Worm (Caenorhabditis elegans) whole organism, L2 larva: ENCODE results near the gene F16B12.4.

Experiments used
- C34F6.9 ChIP-seq: fragments of 150-350 bp; optimal IDR thresholded peaks from 2 replicates; lab custom pipeline; 2014; ENCODE audit warnings: missing biosample characterization, missing genetic modification characterization
- R02D3.7 ChIP-seq: fragments of 150-350 bp; optimal IDR thresholded peaks from 2 replicates; lab custom pipeline; 2014; ENCODE audit warnings: missing biosample characterization, missing genetic modification characterization
- fos-1 ChIP-seq: fragments of 150-350 bp; optimal IDR thresholded peaks from 2 replicates; lab custom pipeline; 2014; ENCODE audit warnings: missing biosample characterization, missing genetic modification characterization
- lin-13 ChIP-seq: fragments of 150-350 bp; optimal IDR thresholded peaks from 2 replicates; lab custom pipeline; 2014; ENCODE audit warnings: missing biosample characterization, missing genetic modification reagents, missing genetic modification characterization
- lin-39 ChIP-seq: fragments of 150-350 bp; optimal IDR thresholded peaks from 2 replicates; lab custom pipeline; 2014; ENCODE audit warnings: missing biosample characterization, missing genetic modification reagents, missing genetic modification characterization
- mbf-1 ChIP-seq: sonication (generic microtip); optimal IDR thresholded peaks from 2 replicates; lab custom pipeline; 2017; ENCODE audit warnings: missing biosample characterization, missing genetic modification characterization
- nhr-10 ChIP-seq: sonication (generic microtip); optimal IDR thresholded peaks from 2 replicates; lab custom pipeline; 2017; ENCODE audit warnings: missing biosample characterization, missing genetic modification characterization
- nhr-11 ChIP-seq: fragments of 150-350 bp; optimal IDR thresholded peaks from 2 replicates; lab custom pipeline; 2014; ENCODE audit warnings: missing biosample characterization, missing genetic modification characterization
- sem-4 ChIP-seq: fragments of 150-350 bp; optimal IDR thresholded peaks from 2 replicates; lab custom pipeline; 2014; ENCODE audit warnings: missing biosample characterization, missing genetic modification reagents, missing genetic modification characterization
- snpc-4 ChIP-seq: fragments of 150-350 bp; optimal IDR thresholded peaks from 2 replicates; lab custom pipeline; 2014; ENCODE audit warnings: missing biosample characterization, missing genetic modification characterization
- unc-62 ChIP-seq: fragments of 150-350 bp; optimal IDR thresholded peaks from 2 replicates; lab custom pipeline; 2014; ENCODE audit warnings: missing biosample characterization, missing genetic modification reagents, missing genetic modification characterization
- zag-1 ChIP-seq: fragments of 150-350 bp; optimal IDR thresholded peaks from 2 replicates; lab custom pipeline; 2014; ENCODE audit warnings: missing biosample characterization, missing genetic modification characterization
- ztf-11 ChIP-seq: sonication (generic microtip); optimal IDR thresholded peaks from 2 replicates; lab custom pipeline; 2017; ENCODE audit warnings: missing biosample characterization, missing genetic modification characterization

DNA sequence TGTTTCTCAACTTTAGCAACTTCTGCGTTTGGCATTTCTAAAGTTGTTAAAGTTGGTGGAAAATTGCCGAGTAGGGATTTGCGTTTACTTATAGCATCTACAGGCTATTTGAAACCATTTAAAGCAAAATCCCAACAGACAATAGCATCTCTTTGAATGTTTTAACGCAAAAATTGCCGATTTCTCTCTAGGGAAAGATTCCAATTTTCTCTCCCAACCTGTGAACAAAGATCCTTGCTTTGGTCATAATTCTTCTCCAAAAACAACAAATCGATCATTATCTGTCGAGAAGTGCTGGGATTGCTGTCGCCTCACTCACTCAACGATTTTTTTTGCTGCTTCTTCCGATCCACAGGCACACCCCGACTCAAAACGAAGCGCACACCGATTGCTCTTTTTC lies 44.7 kb downstream of the F16B12.4 start:
- TF ChIP-seq nhr-10 = no peak
- no peak for TF ChIP-seq ztf-11 (tag; lab: Kevin White, UChicago)
- no peak for TF ChIP-seq lin-39 (tag; lab: Kevin White, UChicago)
- no peak for TF ChIP-seq R02D3.7 (tag; lab: Kevin White, UChicago)
- no peak for TF ChIP-seq fos-1 (tag; lab: Kevin White, UChicago)
- no peak for TF ChIP-seq nhr-11
- no peak for TF ChIP-seq snpc-4 (tag; lab: Kevin White, UChicago)
- TF ChIP-seq unc-62 = no peak
- TF ChIP-seq sem-4 (tag; lab: Kevin White, UChicago) = no peak
- TF ChIP-seq lin-13 = no peak
- TF ChIP-seq C34F6.9 (tag; lab: Kevin White, UChicago) = no peak
- no peak for TF ChIP-seq zag-1 (tag; lab: Kevin White, UChicago)
- TF ChIP-seq mbf-1 = no peak
